Fruit fly (Drosophila melanogaster) whole organism, embryonic: ENCODE data around the gene Gr63a.

Source experiments
- CG10209 ChIP-seq: fragments of 200-800 bp; sonication (Bioruptor generic); optimal IDR thresholded peaks from 3 replicates; lab custom pipeline; 2017; ENCODE audit warnings: missing biosample characterization, mild to moderate bottlenecking, missing genetic modification characterization, missing genetic modification reagents
- CG10543 ChIP-seq: fragments of 200-800 bp; sonication (Bioruptor generic); optimal IDR thresholded peaks from 3 replicates; lab custom pipeline; 2017; ENCODE audit warnings: missing biosample characterization, mild to moderate bottlenecking, missing genetic modification characterization, moderate library complexity
- CG10979 ChIP-seq: fragments of 200-800 bp; sonication (Bioruptor generic); optimal IDR thresholded peaks from 2 replicates; lab custom pipeline; 2018; ENCODE audit warnings: missing biosample characterization, mild to moderate bottlenecking, missing genetic modification characterization, moderate library complexity
- CG11696 ChIP-seq: fragments of 200-800 bp; sonication (Bioruptor generic); IDR thresholded peaks from 2 replicates; pipeline ENCODE4 v1.3.6; 2022; ENCODE audit warnings: missing biosample characterization, missing genetic modification characterization
- CG13775 ChIP-seq: fragments of 200-800 bp; sonication (Bioruptor generic); optimal IDR thresholded peaks from 3 replicates; lab custom pipeline; 2017; ENCODE audit warnings: missing biosample characterization, mild to moderate bottlenecking, missing genetic modification characterization
- CG14050 ChIP-seq: fragments of 200-800 bp; sonication (Bioruptor generic); IDR thresholded peaks from 3 replicates; pipeline ENCODE4 v1.3.6; 2022; ENCODE audit warnings: missing biosample characterization, missing genetic modification characterization
- CG14860 ChIP-seq: fragments of 200-800 bp; sonication (Bioruptor generic); IDR thresholded peaks from 3 replicates; pipeline ENCODE4 v1.3.6; 2022; ENCODE audit warnings: missing biosample characterization, missing genetic modification characterization; ENCODE audit not compliant: partially characterized antibody
- CG1647 ChIP-seq: fragments of 200-800 bp; sonication (Bioruptor generic); optimal IDR thresholded peaks from 3 replicates; lab custom pipeline; 2016; ENCODE audit warnings: missing biosample characterization, missing genetic modification characterization
- CG17328 ChIP-seq: fragments of 200-800 bp; sonication (Bioruptor generic); IDR thresholded peaks from 2 replicates; pipeline ENCODE4 v1.3.6; 2022; ENCODE audit warnings: missing biosample characterization, missing genetic modification characterization
- CG17829 ChIP-seq: fragments of 200-800 bp; optimal IDR thresholded peaks from 2 replicates; lab custom pipeline; 2019; ENCODE audit warnings: missing biosample characterization, mild to moderate bottlenecking, missing genetic modification characterization, moderate library complexity
- CG18011 ChIP-seq: fragments of 200-800 bp; sonication (Bioruptor generic); optimal IDR thresholded peaks from 2 replicates; lab custom pipeline; 2017; ENCODE audit warnings: missing biosample characterization, missing genetic modification characterization, mild to moderate bottlenecking, moderate library complexity, missing genotype
- CG2116 ChIP-seq: fragments of 200-800 bp; sonication (Bioruptor generic); optimal IDR thresholded peaks from 3 replicates; lab custom pipeline; 2018; ENCODE audit warnings: missing biosample characterization, mild to moderate bottlenecking, missing genetic modification characterization
- CG2889 ChIP-seq: fragments of 200-800 bp; sonication (Bioruptor generic); IDR thresholded peaks from 3 replicates; pipeline ENCODE4 v1.3.6; 2022; ENCODE audit warnings: missing biosample characterization, missing genetic modification characterization
- CG3407 ChIP-seq: fragments of 200-800 bp; sonication (Bioruptor generic); optimal IDR thresholded peaks from 2 replicates; lab custom pipeline; 2018; ENCODE audit warnings: missing biosample characterization, mild to moderate bottlenecking, missing genetic modification characterization
- CG4854 ChIP-seq: fragments of 200-800 bp; sonication (Bioruptor generic); optimal IDR thresholded peaks from 2 replicates; lab custom pipeline; 2016; ENCODE audit warnings: missing biosample characterization, missing genetic modification characterization, inconsistent platforms
- CG6854 ChIP-seq: fragments of 200-800 bp; sonication (Bioruptor generic); optimal IDR thresholded peaks from 3 replicates; lab custom pipeline; 2017; ENCODE audit warnings: missing biosample characterization, mild to moderate bottlenecking, missing genetic modification characterization
- D ChIP-seq, 2 experiments: fragments of 200-800 bp in 1 of 2; fragments of >200 bp in 1 of 2; sonication (Bioruptor generic) in 1 of 2; optimal IDR thresholded peaks; 2 replicates in 1 of 2; 3 replicates in 1 of 2; lab custom pipeline; 2017; ENCODE audit warnings: mild to moderate bottlenecking in 1 of 2, missing biosample characterization in 1 of 2, missing genetic modification characterization in 1 of 2, missing genetic modification reagents in 1 of 2
- Deaf1 ChIP-seq: fragments of 200-800 bp; optimal IDR thresholded peaks from 3 replicates; lab custom pipeline; 2019; ENCODE audit warnings: missing biosample characterization, mild to moderate bottlenecking, missing genetic modification characterization, moderate library complexity
- Doc3 ChIP-seq: fragments of 200-800 bp; sonication (Bioruptor generic); IDR thresholded peaks from 3 replicates; pipeline ENCODE4 v1.3.6; 2022; ENCODE audit warnings: missing biosample characterization, missing genetic modification characterization; ENCODE audit not compliant: partially characterized antibody
- Eip74EF ChIP-seq, 2 experiments: fragments of 200-800 bp in 1 of 2; fragments of >200 bp in 1 of 2; sonication (Bioruptor generic) in 1 of 2; optimal IDR thresholded peaks; 2 replicates each; lab custom pipeline; 2017 to 2019; ENCODE audit warnings: missing biosample characterization in 2 of 2, missing genetic modification characterization in 2 of 2, mild to moderate bottlenecking in 1 of 2, moderate library complexity in 1 of 2
- Ets65A ChIP-seq: fragments of 200-800 bp; sonication (Bioruptor generic); peaks from one replicate; lab custom pipeline; 2016; ENCODE audit warnings: missing biosample characterization, missing genetic modification characterization
- Ets97D ChIP-seq: fragments of 200-800 bp; sonication (Bioruptor generic); optimal IDR thresholded peaks from 3 replicates; lab custom pipeline; 2016; ENCODE audit warnings: missing biosample characterization, missing genetic modification characterization
- NFAT ChIP-seq: fragments of 200-800 bp; sonication (Bioruptor generic); IDR thresholded peaks from 2 replicates; pipeline ENCODE4 v1.3.6; 2022; ENCODE audit warnings: missing biosample characterization, missing genetic modification characterization
- Poxn ChIP-seq: fragments of 200-800 bp; sonication (Bioruptor generic); IDR thresholded peaks from 2 replicates; pipeline ENCODE4 v1.3.6; 2022; ENCODE audit warnings: missing biosample characterization, missing genetic modification characterization
- Ptx1 ChIP-seq: fragments of 200-800 bp; sonication (Bioruptor generic); IDR thresholded peaks from 2 replicates; pipeline ENCODE4 v1.3.6; 2022; ENCODE audit warnings: missing biosample characterization, missing genetic modification characterization
- Rfx ChIP-seq: fragments of 200-800 bp; sonication (Bioruptor generic); IDR thresholded peaks from 2 replicates; pipeline ENCODE4 v1.3.6; 2022; ENCODE audit warnings: missing biosample characterization, missing genetic modification characterization
- Sox102F ChIP-seq: fragments of 200-800 bp; sonication (Bioruptor generic); optimal IDR thresholded peaks from 2 replicates; lab custom pipeline; 2018; ENCODE audit warnings: missing biosample characterization, mild to moderate bottlenecking, missing genetic modification characterization, moderate library complexity
- aop ChIP-seq: fragments of 200-800 bp; sonication (Bioruptor generic); IDR thresholded peaks from 2 replicates; pipeline ENCODE4 v1.3.6; 2022; ENCODE audit warnings: missing biosample characterization, missing genetic modification characterization
- az2 ChIP-seq: fragments of 200-800 bp; sonication (Bioruptor generic); optimal IDR thresholded peaks from 3 replicates; lab custom pipeline; 2016; ENCODE audit warnings: missing biosample characterization, missing genetic modification characterization
- bcd ChIP-seq: fragments of 200-800 bp; sonication (Bioruptor generic); optimal IDR thresholded peaks from 2 replicates; lab custom pipeline; 2017; ENCODE audit warnings: missing biosample characterization, mild to moderate bottlenecking, missing genetic modification characterization
- cg ChIP-seq: fragments of 200-800 bp; sonication (Bioruptor generic); optimal IDR thresholded peaks from 3 replicates; lab custom pipeline; 2019; ENCODE audit warnings: missing biosample characterization, mild to moderate bottlenecking, missing genetic modification characterization, moderate library complexity
- chn ChIP-seq: fragments of 200-800 bp; sonication (Bioruptor generic); optimal IDR thresholded peaks from 2 replicates; lab custom pipeline; 2016; ENCODE audit warnings: missing biosample characterization, missing genetic modification characterization
- cwo ChIP-seq: fragments of 200-800 bp; sonication (Bioruptor generic); optimal IDR thresholded peaks from 3 replicates; lab custom pipeline; 2017; ENCODE audit warnings: missing biosample characterization, missing genetic modification characterization, mild to moderate bottlenecking, moderate library complexity, missing genetic modification reagents
- dysf ChIP-seq: fragments of 200-800 bp; sonication (Bioruptor generic); IDR thresholded peaks from 3 replicates; pipeline ENCODE4 v1.3.6; 2022; ENCODE audit warnings: missing biosample characterization, missing genetic modification characterization
- ems ChIP-seq: fragments of 200-800 bp; sonication (Bioruptor generic); optimal IDR thresholded peaks from 3 replicates; lab custom pipeline; 2016; ENCODE audit warnings: missing biosample characterization, missing genetic modification characterization
- en ChIP-seq: fragments of 200-800 bp; sonication (Bioruptor generic); optimal IDR thresholded peaks from 2 replicates; lab custom pipeline; 2016; ENCODE audit warnings: missing biosample characterization, missing genetic modification characterization
- ewg ChIP-seq: fragments of 200-800 bp; sonication (Bioruptor generic); optimal IDR thresholded peaks from 3 replicates; lab custom pipeline; 2017; ENCODE audit warnings: mild to moderate bottlenecking, missing biosample characterization, missing genetic modification reagents, missing genetic modification characterization
- fd64A ChIP-seq: fragments of 200-800 bp; sonication (Bioruptor generic); optimal IDR thresholded peaks from 3 replicates; lab custom pipeline; 2018; ENCODE audit warnings: missing biosample characterization, mild to moderate bottlenecking, missing genetic modification characterization
- ftz-f1 ChIP-seq: fragments of 200-800 bp; sonication (Bioruptor generic); optimal IDR thresholded peaks from 2 replicates; lab custom pipeline; 2016; ENCODE audit warnings: missing biosample characterization, missing genetic modification characterization
- gcm2 ChIP-seq: fragments of 200-800 bp; sonication (Bioruptor generic); optimal IDR thresholded peaks from 2 replicates; lab custom pipeline; 2016; ENCODE audit warnings: missing biosample characterization, missing genetic modification characterization
- hbn ChIP-seq: fragments of 200-800 bp; sonication (Bioruptor generic); IDR thresholded peaks from 2 replicates; pipeline ENCODE4 v1.3.6; 2022; ENCODE audit warnings: missing biosample characterization, missing genetic modification characterization; ENCODE audit not compliant: partially characterized antibody
- hth ChIP-seq: fragments of >200 bp; optimal IDR thresholded peaks from 2 replicates; lab custom pipeline; 2017; ENCODE audit warnings: inconsistent platforms
- lab ChIP-seq: fragments of 200-800 bp; sonication (Bioruptor generic); optimal IDR thresholded peaks from 3 replicates; lab custom pipeline; 2017; ENCODE audit warnings: missing biosample characterization, missing genetic modification characterization, mild to moderate bottlenecking, moderate library complexity, missing genetic modification reagents
- luna ChIP-seq: fragments of 200-800 bp; sonication (Bioruptor generic); optimal IDR thresholded peaks from 2 replicates; lab custom pipeline; 2016; ENCODE audit warnings: missing biosample characterization, missing genetic modification characterization
- odd ChIP-seq: fragments of 200-800 bp; sonication (Bioruptor generic); optimal IDR thresholded peaks from 2 replicates; lab custom pipeline; 2017; ENCODE audit warnings: missing biosample characterization, mild to moderate bottlenecking, missing genetic modification characterization
- rib ChIP-seq: fragments of 200-800 bp; sonication (Bioruptor generic); IDR thresholded peaks from 2 replicates; pipeline ENCODE4 v1.3.6; 2022; ENCODE audit warnings: missing biosample characterization, missing genetic modification characterization
- slbo ChIP-seq: fragments of 200-800 bp; sonication (Bioruptor generic); IDR thresholded peaks from 2 replicates; pipeline ENCODE4 v1.3.6; 2022; ENCODE audit warnings: missing biosample characterization, missing genetic modification characterization
- sr ChIP-seq: fragments of 200-800 bp; sonication (Bioruptor generic); IDR thresholded peaks from 3 replicates; pipeline ENCODE4 v1.3.6; 2022; ENCODE audit warnings: missing biosample characterization, missing genetic modification characterization
- tin ChIP-seq: fragments of 200-800 bp; sonication (Bioruptor generic); optimal IDR thresholded peaks from 3 replicates; lab custom pipeline; 2016; ENCODE audit warnings: missing biosample characterization, missing genetic modification characterization
- unpg ChIP-seq: fragments of 200-800 bp; sonication (Bioruptor generic); optimal IDR thresholded peaks from 3 replicates; lab custom pipeline; 2018; ENCODE audit warnings: missing biosample characterization, mild to moderate bottlenecking, missing genetic modification characterization, moderate library complexity
- vvl ChIP-seq: fragments of 200-800 bp; sonication (Bioruptor generic); IDR thresholded peaks from 2 replicates; pipeline ENCODE4 v1.3.6; 2022; ENCODE audit warnings: missing biosample characterization, missing genetic modification characterization

Gene Gr63a

dm6 chr3L:3851847-3852246 lies 44.6 kb downstream of the Gr63a start (continued):
- TF ChIP-seq CG2116 (no peak), CG14050 (GFP tag; lab: Robert Waterston, UW) (no peak), CG1647 (GFP tag; lab: Kevin White, UChicago) (peak; percentile 2), rib (GFP tag; lab: Robert Waterston, UW) (no peak), Eip74EF (GFP tag; optimal IDR thresholded peaks at IDR 0.05; lab: Kevin White, UChicago) (no peak), Doc3 (GFP tag; lab: Robert Waterston, UW) (no peak), cwo (GFP tag; lab: Kevin White, UChicago) (no peak), ewg (GFP tag; lab: Kevin White, UChicago) (peak; percentile 31), sr (GFP tag; lab: Robert Waterston, UW) (no peak), CG11696 (no peak), D (optimal IDR thresholded peaks at IDR 0.05; lab: Kevin White, UChicago) (no peak), D (GFP tag; optimal IDR thresholded peaks at IDR 0.05; lab: Kevin White, UChicago) (peak; percentile 46), vvl (GFP tag; lab: Robert Waterston, UW) (peak; percentile 59), Sox102F (GFP tag; lab: Kevin White, UChicago) (peak; percentile 57), slbo (GFP tag; lab: Robert Waterston, UW) (peak; percentile 74), CG13775 (GFP tag; lab: Kevin White, UChicago) (peak; percentile 10), CG14860 (GFP tag; lab: Robert Waterston, UW) (no peak), CG10209 (GFP tag; lab: Kevin White, UChicago) (peak; percentile 30), en (GFP tag; lab: Kevin White, UChicago) (peak; percentile 20), hth (lab: Kevin White, UChicago) (no peak), gcm2 (no peak), luna (GFP tag; lab: Kevin White, UChicago) (no peak), CG18011 (GFP tag; lab: Kevin White, UChicago) (no peak), CG10543 (GFP tag; lab: Kevin White, UChicago) (no peak), az2 (GFP tag; lab: Kevin White, UChicago) (peak; percentile 42), dysf (GFP tag; lab: Robert Waterston, UW) (0 out of 3 replicates have a peak, but pooled peaks have one; percentile 25), Ets97D (GFP tag; lab: Kevin White, UChicago) (no peak), tin (GFP tag; lab: Kevin White, UChicago) (peak; percentile 51), chn (GFP tag; lab: Kevin White, UChicago) (no peak), CG17829 (tag; lab: Kevin White, UChicago) (peak; percentile 44), unpg (peak; percentile 51), Rfx (GFP tag; lab: Robert Waterston, UW) (peak; percentile 37; the same call in 1 of the 2 replicates), hbn (GFP tag; lab: Robert Waterston, UW) (no peak), NFAT (GFP tag; lab: Robert Waterston, UW) (no peak), bcd (GFP tag; lab: Kevin White, UChicago) (peak; percentile 21), CG2889 (GFP tag; lab: Robert Waterston, UW) (no peak), Ptx1 (GFP tag; lab: Robert Waterston, UW) (0 out of 2 replicates have a peak, but pooled peaks have one; percentile 27), CG3407 (GFP tag; lab: Kevin White, UChicago) (no peak), cg (GFP tag; lab: Kevin White, UChicago) (no peak), odd (GFP tag; lab: Kevin White, UChicago) (no peak), CG4854 (GFP tag; lab: Kevin White, UChicago) (no peak), CG10979 (tag; lab: Kevin White, UChicago) (peak; percentile 64), fd64A (no peak), CG17328 (peak; percentile 61; the same call in 1 of the 2 replicates), ftz-f1 (no peak), ems (no peak), Ets65A (no peak), aop (no peak), lab (peak; percentile 24), CG6854 (GFP tag; lab: Kevin White, UChicago) (no peak), Deaf1 (tag; lab: Kevin White, UChicago) (no peak), Poxn (GFP tag; lab: Robert Waterston, UW) (no peak)
